Worm (Caenorhabditis elegans) whole organism, L4/young adult: Measurements from ENCODE around the gene C05D9.9.

Experiments used
- W03F9.2 ChIP-seq: fragments of 150-350 bp; optimal IDR thresholded peaks from 2 replicates; lab custom pipeline; 2014; ENCODE audit warnings: missing biosample characterization, missing genetic modification characterization
- dao-5 ChIP-seq: sonication (generic microtip); optimal IDR thresholded peaks from 2 replicates; lab custom pipeline; 2016; ENCODE audit warnings: missing genotype, missing genetic modification characterization, moderate library complexity, missing compliant biosample characterization
- him-1 ChIP-seq: sonication (generic microtip); optimal IDR thresholded peaks from 2 replicates; lab custom pipeline; 2016; ENCODE audit warnings: missing genotype, missing genetic modification reagents, missing genetic modification characterization, missing compliant biosample characterization

C05D9.9 gene

DNA sequence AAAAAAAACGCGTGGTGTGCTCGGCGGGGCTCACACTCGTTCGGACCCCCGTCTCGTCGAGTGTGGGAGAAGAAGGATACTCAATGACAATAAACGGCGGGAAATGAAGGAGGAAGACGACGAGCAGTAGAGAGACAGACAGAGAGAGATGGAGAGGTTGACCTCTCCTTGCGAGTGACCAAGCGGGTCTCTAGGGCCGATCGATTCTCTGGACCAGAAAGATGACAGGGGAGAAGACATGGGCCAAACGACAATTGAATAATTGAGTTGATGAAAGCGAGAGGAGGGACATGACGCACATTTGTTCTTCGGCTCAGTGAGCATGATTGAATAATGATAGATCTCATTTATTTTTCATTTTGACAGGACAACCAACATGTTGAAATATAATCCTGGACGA, 3.7 kb downstream of the C05D9.9 start:
- TF ChIP-seq dao-5 (tag; lab: Kevin White, UChicago) (no peak), W03F9.2 (tag; lab: Kevin White, UChicago) (no peak), him-1 (tag; lab: Kevin White, UChicago) (no peak)

DNA sequence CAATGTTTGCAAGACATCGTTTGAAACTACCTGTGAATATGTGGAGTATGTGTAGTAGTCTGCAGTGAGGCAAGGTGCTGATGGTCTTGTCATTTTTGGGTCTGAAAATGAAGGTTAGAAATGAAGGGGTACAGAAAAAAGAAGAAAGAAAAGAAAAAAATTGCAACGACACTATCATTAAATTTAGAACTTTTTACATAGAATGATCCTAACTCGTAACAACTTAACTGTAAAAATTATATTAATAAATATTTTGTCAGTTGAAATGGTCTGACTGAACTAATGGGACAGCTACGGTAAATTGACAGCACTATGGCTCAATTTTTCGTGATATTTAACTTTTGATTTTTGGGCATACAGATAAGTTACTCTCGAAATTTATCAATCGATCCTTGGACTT, 4.7 kb downstream of the C05D9.9 start, which contains the start of gene C05D9.7:
C05D9.7 (minus strand) TSS at position 101 of the 400 bp plus-strand sequence.
- TF ChIP-seq him-1 (tag; lab: Kevin White, UChicago), result no peak
- TF ChIP-seq W03F9.2 (tag; lab: Kevin White, UChicago), result no peak
- no peak for TF ChIP-seq dao-5 (tag; lab: Kevin White, UChicago)

DNA sequence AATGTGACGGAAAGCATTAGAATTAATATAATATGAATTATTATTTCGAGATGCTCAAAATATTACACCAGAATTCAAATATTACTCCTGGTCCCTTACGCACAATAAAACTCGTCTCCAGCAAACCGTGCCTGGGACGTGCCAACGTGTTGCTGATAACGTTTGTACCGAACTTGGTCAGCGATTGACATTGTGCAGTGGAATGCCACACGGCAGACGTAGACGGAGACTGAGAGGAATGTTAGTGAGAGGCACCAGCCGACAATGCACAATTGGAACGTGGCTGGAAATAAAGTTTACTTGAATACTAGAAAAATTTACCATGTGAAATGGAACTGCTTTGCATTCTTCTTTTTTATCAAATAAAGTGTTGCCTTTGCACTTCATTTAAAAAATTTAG, 6.8 kb downstream of the C05D9.9 start:
- no peak for TF ChIP-seq dao-5 (tag; lab: Kevin White, UChicago)
- no peak for TF ChIP-seq him-1 (tag; lab: Kevin White, UChicago)

DNA sequence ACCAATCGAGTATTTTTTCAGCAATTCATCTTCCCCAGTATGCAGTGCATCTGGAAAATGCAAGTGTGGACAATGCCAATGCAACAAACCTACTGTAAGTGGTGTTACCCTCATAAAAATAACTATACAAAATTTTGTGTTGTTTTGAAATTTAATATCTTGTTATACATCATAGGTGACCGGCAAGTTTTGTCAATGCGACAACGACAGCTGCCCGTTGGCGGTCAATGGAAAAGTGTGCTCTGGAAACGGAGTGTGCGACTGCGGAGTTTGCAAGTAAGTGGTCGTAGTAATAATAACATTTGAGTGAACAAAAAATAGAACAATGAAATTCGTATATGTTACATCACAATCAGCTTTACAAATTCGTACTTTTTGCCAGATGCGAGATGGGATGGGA, 8.8 kb downstream of the C05D9.9 start:
- TF ChIP-seq W03F9.2 (tag; lab: Kevin White, UChicago) (no peak), dao-5 (tag; lab: Kevin White, UChicago) (no peak), him-1 (tag; lab: Kevin White, UChicago) (no peak)

DNA sequence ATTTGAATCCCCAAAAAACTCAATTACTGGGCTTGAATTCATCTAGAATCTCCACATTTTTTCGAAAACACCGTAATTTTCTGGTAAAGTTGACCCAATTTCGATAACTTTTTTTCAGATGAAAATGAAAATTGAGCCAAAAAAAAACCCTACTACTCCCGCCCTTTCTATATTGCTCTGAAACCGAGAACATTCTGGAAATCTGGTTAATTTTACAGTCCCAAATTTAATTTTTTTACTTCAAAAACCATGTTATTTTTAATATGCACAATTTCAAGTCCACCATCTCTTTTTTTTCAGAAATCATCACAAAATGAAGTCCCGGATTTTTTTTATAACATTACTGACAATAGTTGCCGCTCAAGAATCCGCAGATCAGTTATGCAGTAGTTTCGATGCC, 12.4 kb downstream of the C05D9.9 start, which contains the start of gene C05D9.3:
C05D9.3 (plus strand) TSS at position 301 of the 400 bp plus-strand sequence.
- TF ChIP-seq dao-5 (tag; lab: Kevin White, UChicago) (no peak), W03F9.2 (tag; lab: Kevin White, UChicago) (no peak), him-1 (tag; lab: Kevin White, UChicago) (no peak)

DNA sequence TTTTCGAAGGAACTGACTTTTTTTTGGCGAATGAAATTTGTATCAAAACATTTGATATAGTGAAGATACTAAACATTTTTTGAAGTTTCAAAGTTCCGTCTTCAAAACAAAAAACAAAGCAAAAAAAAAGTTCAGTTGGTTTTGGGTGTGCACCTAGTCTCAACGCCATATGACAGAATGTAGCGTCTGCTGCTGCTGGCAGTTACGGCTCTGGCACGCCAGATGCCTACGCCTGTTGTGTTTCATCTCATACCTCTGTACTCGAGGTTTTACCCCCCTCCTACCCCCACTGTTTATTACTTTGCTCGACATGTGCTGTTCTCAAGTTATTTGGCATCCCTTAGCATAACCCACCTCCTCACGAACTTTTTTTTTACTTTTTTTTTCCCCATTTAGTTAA, 13.3 kb downstream of the C05D9.9 start:
- TF ChIP-seq him-1 (tag; lab: Kevin White, UChicago) (no peak), dao-5 (tag; lab: Kevin White, UChicago) (no peak), W03F9.2 (tag; lab: Kevin White, UChicago) (no peak)

DNA sequence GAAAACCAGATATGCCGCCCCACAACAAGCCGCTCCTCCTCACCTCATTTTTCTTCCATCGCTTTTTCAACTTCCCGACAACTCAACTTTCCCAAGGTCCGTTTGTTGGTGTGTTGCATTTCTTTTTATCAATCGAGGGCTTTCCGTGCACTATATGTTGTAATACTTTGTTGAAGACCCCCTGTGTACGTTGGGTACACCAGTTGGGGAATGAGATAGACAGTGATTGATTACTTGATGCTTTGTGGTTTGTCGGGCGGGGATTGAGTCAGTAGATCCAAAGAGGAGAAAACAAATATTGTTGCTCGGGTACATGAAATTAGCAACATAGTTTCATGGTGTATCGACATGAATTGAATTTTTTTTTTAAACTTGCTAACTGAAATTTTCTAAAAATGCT, 15.2 kb downstream of the C05D9.9 start:
- TF ChIP-seq dao-5 (tag; lab: Kevin White, UChicago), result no peak
- TF ChIP-seq him-1 (tag; lab: Kevin White, UChicago), result no peak
- no peak for TF ChIP-seq W03F9.2 (tag; lab: Kevin White, UChicago)

DNA sequence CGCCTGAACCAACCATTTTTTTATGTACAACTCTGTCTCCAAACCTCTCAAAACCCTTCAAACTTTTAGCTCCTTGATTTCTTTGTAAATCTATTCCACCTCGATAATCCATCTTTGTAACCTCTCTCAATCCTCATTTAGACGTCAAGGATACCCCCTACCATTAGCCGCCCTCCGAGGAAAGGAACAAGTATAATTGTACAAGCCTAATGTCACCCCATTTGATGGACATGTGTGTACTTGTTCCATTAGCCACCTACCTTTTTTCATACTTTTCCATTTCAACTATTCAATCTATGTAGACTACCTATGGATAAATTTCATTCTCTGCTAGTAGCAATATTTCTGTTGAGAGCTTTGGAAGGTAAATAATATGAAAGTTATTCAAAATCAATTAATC, 16.3 kb downstream of the C05D9.9 start, which contains the start of gene C05D9.4:
C05D9.4 (plus strand) TSS at position 301 of the 400 bp plus-strand sequence.
- TF ChIP-seq him-1 (tag; lab: Kevin White, UChicago), result no peak
- TF ChIP-seq W03F9.2 (tag; lab: Kevin White, UChicago), result no peak
- no peak for TF ChIP-seq dao-5 (tag; lab: Kevin White, UChicago)

DNA sequence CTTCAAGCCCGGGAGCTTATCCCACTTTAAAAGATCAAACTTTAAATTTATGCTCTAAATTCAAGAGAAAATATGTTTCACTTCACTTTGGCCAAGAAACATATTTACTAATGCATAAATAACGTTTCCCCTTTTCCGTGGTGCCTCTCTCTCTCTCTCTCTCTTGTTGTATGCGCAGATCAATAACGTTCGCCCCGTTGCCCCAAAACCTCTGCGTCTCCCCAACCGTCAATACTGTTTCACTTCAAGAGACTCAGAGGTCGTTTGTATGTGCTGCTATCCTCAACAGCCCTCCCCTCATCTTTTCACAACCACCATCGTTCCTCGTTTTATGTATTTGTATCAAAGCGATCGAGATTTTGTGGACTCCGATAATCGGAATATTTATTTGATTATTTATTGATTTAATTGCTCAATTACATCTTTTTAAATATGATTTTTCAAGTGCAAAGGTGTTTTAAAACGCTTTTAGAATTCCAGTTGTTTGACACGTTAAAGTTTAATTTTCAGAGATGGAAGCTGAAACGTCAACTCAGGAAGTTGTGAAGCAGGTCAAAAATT, 20.3 kb downstream of the C05D9.9 start, which contains the start of gene ife-4:
ife-4 (plus strand) TSS at position 511 of the 561 bp plus-strand sequence.
- TF ChIP-seq W03F9.2 (tag; lab: Kevin White, UChicago), result no peak
- no peak for TF ChIP-seq dao-5 (tag; lab: Kevin White, UChicago)
- TF ChIP-seq him-1 (tag; lab: Kevin White, UChicago), result peak; percentile 15

DNA sequence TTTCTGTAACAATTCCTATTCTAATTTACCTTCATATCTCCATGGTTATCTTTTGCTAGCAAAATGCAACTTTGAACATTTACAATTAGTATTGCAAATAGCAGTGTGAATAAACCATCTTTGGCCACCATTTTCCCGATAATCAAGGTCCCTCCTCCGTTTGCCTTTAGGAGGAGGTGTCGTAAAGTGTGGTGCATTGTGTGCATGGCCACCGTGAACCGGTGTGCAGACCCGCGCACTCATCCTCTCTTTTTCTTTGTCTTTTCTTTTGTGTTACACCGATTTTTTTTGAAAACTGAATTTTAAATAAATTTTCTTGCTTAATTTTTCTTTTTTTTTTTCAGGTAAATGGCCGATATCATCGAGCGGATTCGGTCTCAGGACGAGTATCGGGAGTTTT, 27.2 kb downstream of the C05D9.9 start, which contains the start of the genes pigx-1 and rme-6:
pigx-1 (minus strand) TSS at position 206 of the 400 bp plus-strand sequence.
rme-6 (plus strand) TSS at position 345 of the 400 bp plus-strand sequence.
- TF ChIP-seq dao-5 (tag; lab: Kevin White, UChicago) (no peak), him-1 (tag; lab: Kevin White, UChicago) (no peak), W03F9.2 (tag; lab: Kevin White, UChicago) (no peak)

DNA sequence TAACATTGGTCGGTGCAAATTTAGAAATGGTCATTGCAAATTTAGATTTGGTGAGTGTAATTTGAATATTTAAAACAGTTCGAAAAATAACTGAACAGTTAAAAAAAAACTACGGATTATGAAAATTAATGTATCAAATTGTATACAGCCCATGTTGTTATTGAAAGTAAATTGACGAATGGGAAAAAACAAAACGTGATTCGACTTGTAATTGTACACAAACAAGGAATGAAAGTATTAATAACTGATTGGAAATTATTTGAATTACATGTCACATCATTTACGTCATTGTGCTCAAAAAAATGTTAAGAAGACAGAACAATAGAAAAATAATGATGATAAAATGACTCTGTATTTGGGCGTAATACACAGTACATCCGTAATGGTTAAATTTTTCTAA, 29.7 kb downstream of the C05D9.9 start:
- no peak for TF ChIP-seq him-1 (tag; lab: Kevin White, UChicago)
- TF ChIP-seq dao-5 (tag; lab: Kevin White, UChicago), result no peak
- no peak for TF ChIP-seq W03F9.2 (tag; lab: Kevin White, UChicago)

DNA sequence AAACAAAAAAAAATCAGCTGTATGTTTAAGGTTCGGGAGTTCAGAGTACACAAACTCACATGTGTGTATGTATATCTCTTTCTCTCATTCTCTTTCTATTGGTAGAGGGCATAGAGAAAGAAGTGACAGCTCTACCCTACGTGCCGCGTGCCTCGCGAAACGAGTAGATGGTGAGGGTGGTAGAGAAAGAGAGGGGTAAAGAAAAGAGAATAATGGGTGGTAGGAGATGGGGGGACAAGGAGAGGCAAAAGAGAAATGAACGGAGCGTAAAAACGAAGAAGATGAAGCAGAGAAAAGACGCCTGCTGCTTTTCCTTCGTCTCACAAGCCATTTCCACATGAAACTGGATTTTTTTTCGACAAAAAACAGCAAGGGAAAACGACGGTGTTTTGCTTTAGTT, 30.9 kb downstream of the C05D9.9 start:
- TF ChIP-seq dao-5 (tag; lab: Kevin White, UChicago) (no peak), him-1 (tag; lab: Kevin White, UChicago) (peak; percentile 92), W03F9.2 (tag; lab: Kevin White, UChicago) (peak; percentile 80)

DNA sequence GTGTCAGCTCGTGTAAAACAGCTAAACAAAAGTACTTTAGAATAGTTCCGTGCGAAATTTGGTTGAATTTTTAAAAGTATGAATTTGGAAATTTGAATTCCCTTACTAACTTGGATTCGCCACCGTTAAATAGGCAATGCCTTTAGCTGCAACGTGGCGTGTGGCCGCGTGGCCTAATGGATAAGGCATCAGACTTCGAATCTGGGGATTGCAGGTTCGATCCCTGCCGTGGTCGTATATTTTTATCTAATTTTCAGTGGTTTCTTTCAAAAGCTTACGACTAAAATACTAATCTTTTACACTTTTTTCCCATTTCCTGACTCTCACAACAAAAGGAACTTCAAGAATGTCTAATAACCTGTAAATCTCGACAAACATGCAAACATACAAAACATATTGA, 34.4 kb downstream of the C05D9.9 start:
- TF ChIP-seq dao-5 (tag; lab: Kevin White, UChicago) (no peak), him-1 (tag; lab: Kevin White, UChicago) (no peak), W03F9.2 (tag; lab: Kevin White, UChicago) (no peak)

DNA sequence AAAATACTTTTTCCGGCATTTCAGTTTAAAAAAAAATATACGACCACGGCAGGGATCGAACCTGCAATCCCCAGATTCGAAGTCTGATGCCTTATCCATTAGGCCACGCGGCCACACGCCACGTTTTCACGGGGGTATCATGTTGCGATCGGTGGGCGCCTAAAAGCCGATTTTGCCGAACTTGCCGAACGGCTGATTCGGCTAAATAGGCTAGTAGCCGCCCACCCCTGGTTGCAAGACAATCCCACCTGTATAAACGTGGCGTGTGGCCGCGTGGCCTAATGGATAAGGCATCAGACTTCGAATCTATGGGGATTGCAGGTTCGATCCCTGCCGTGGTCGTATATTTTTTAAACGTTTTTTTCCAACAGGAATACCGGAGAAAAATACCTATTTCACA, 34.9 kb downstream of the C05D9.9 start:
- no peak for TF ChIP-seq him-1 (tag; lab: Kevin White, UChicago)
- no peak for TF ChIP-seq W03F9.2 (tag; lab: Kevin White, UChicago)
- TF ChIP-seq dao-5 (tag; lab: Kevin White, UChicago), result no peak
